Fruit fly (Drosophila melanogaster) S2 (cell line): ENCODE measurements around the gene da.

Source experiments
- CG8478 ChIP-seq: fragments of >200 bp; optimal IDR thresholded peaks from 2 replicates; lab custom pipeline; 2018
- CTCF ChIP-seq, 2 experiments: fragments of >200 bp; optimal IDR thresholded peaks; 2 replicates each; lab custom pipeline; 2018

da gene

dm6 chr2L:10375464-10376236 lies 12.3 kb upstream of the da start, which contains the start of the genes CG33303 and dpr19:
TSS of gene CG33303 (minus strand) at chr2L:10375757.
TSS of gene dpr19 (plus strand) at chr2L:10376168.
- TF ChIP-seq CTCF (optimal IDR thresholded peaks at IDR 0.05; lab: Kevin White, UChicago): no peak
- TF ChIP-seq CG8478 (lab: Kevin White, UChicago): no peak

dm6 chr2L:10376276-10376675 lies 11.6 kb upstream of the da start:
- TF ChIP-seq CTCF (optimal IDR thresholded peaks at IDR 0.05; lab: Kevin White, UChicago) (no peak), CG8478 (lab: Kevin White, UChicago) (no peak)

- no peak for TF ChIP-seq CG8478 (lab: Kevin White, UChicago)
- no peak for TF ChIP-seq CTCF (optimal IDR thresholded peaks at IDR 0.05; lab: Kevin White, UChicago)
These were observed 9.3 kb upstream of the da start for dm6 chr2L:10378631-10379030.

- TF ChIP-seq CG8478 (lab: Kevin White, UChicago): no peak
- peak; percentile 12 to 32 for TF ChIP-seq CTCF (optimal IDR thresholded peaks at IDR 0.05; lab: Kevin White, UChicago)
These were observed 8.0 kb upstream of the da start, which contains the start of gene gny for dm6 chr2L:10379865-10380264. TSS of gene gny (plus strand) at chr2L:10380103.

dm6 chr2L:10381890-10382450 lies 5.9 kb upstream of the da start, which contains the start of gene CG5096:
TSS of gene CG5096 (plus strand) at chr2L:10382263.
- TF ChIP-seq CTCF (optimal IDR thresholded peaks at IDR 0.05; lab: Kevin White, UChicago): no peak

- no peak for TF ChIP-seq CTCF (optimal IDR thresholded peaks at IDR 0.05; lab: Kevin White, UChicago)
- no peak for TF ChIP-seq CG8478 (lab: Kevin White, UChicago)
These were observed 1.6 kb upstream of the da start, which contains the start of the genes Cdk1 and mRpS7 for dm6 chr2L:10386208-10386805. TSS of gene Cdk1 (minus strand) at chr2L:10386262. TSS of gene mRpS7 (plus strand) at chr2L:10386662.

dm6 chr2L:10386824-10387223 lies 1.1 kb upstream of the da start:
- TF ChIP-seq CTCF (optimal IDR thresholded peaks at IDR 0.05; lab: Kevin White, UChicago) (no peak), CG8478 (lab: Kevin White, UChicago) (no peak)

- no peak for TF ChIP-seq CTCF (optimal IDR thresholded peaks at IDR 0.05; lab: Kevin White, UChicago)
- no peak for TF ChIP-seq CG8478 (lab: Kevin White, UChicago)
These were observed 5.6 kb downstream of the da start for dm6 chr2L:10393467-10393866.

- TF ChIP-seq CG8478 (lab: Kevin White, UChicago): no peak
- no peak for TF ChIP-seq CTCF (optimal IDR thresholded peaks at IDR 0.05; lab: Kevin White, UChicago)
These were observed 7.1 kb downstream of the da start for dm6 chr2L:10395035-10395434.

- TF ChIP-seq CG8478 (lab: Kevin White, UChicago): no peak
- no peak for TF ChIP-seq CTCF (optimal IDR thresholded peaks at IDR 0.05; lab: Kevin White, UChicago)
These were observed 8.0 kb downstream of the da start, which contains the start of gene Mdh1 for dm6 chr2L:10395642-10396487. TSS of gene Mdh1 (minus strand) at chr2L:10396332.

dm6 chr2L:10396488-10396824 lies 8.6 kb downstream of the da start, which contains the start of gene Cnot4:
TSS of gene Cnot4 (plus strand) at chr2L:10396716.
- TF ChIP-seq CTCF (optimal IDR thresholded peaks at IDR 0.05; lab: Kevin White, UChicago) (no peak), CG8478 (lab: Kevin White, UChicago) (no peak)

- TF ChIP-seq CTCF (optimal IDR thresholded peaks at IDR 0.05; lab: Kevin White, UChicago): no peak
- no peak for TF ChIP-seq CG8478 (lab: Kevin White, UChicago)
These were observed 9.1 kb downstream of the da start for dm6 chr2L:10396877-10397587.

dm6 chr2L:10403803-10404315 lies 16.0 kb downstream of the da start:
- TF ChIP-seq CTCF (optimal IDR thresholded peaks at IDR 0.05; lab: Kevin White, UChicago): no peak
- TF ChIP-seq CG8478 (lab: Kevin White, UChicago): no peak
